Fruit fly (Drosophila melanogaster): ENCODE measurements around the gene Epg5.

DNA sequence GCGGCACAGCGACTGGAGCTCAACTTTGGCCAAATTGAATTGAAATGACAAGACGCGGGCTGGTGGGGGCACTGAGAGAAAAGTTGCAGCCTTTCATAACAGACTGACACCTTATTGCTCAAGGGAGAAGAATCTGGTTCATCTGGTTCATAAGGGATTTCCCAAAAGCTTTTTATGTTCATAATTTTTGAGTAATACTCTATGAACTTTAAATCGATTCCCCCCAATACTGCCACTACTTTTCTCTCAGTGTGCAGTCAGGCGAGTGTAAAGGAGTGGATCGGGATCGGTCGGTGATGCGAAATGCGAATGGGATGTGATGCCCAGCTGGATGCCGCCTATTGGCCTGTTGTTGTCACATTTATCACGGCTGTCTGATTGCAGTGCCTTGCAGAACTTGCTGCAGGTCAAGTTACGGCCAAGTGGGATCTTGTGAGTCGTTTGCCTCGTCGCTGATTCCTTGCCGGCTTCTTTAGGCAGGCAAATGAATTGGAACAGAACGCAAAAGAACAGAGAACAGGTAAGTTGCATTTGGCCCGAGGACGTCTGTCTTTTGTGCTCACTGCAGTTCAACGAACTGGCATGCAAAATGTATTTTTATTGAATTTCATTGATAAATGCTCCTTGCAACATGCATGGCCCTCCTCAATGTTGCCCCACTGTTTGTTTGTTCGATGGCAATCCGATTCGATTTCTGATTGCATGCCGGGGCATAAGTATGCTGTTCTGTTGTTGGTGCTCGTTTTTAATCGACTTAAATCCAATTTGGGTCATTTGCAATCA lies 29.9 kb upstream of the Epg5 start:
- TF ChIP-seq tai (GFP tag; optimal IDR thresholded peaks at IDR 0.05) (peak; percentile 81), Dfd (GFP tag; optimal IDR thresholded peaks at IDR 0.05) (no peak)

Measured in whole organism, wandering third instar larva.